Worm (Caenorhabditis elegans) whole organism, early embryonic: ENCODE data around the gene srw-123.

ENCODE experiments used
- B0310.2 ChIP-seq: sonication (generic microtip); optimal IDR thresholded peaks from 2 replicates; lab custom pipeline; 2016; ENCODE audit warnings: mild to moderate bottlenecking, missing genetic modification characterization, missing compliant biosample characterization
- F13C5.2 ChIP-seq: sonication (generic microtip); optimal IDR thresholded peaks from 2 replicates; lab custom pipeline; 2017; ENCODE audit warnings: mild to moderate bottlenecking, missing genetic modification characterization, inconsistent platforms, missing compliant biosample characterization
- aly-1 ChIP-seq: sonication (generic microtip); optimal IDR thresholded peaks from 2 replicates; lab custom pipeline; 2016; ENCODE audit warnings: missing genetic modification characterization, missing compliant biosample characterization
- ama-1 ChIP-seq: fragments of 150-350 bp; optimal IDR thresholded peaks from 2 replicates; lab custom pipeline; 2014

DNA sequence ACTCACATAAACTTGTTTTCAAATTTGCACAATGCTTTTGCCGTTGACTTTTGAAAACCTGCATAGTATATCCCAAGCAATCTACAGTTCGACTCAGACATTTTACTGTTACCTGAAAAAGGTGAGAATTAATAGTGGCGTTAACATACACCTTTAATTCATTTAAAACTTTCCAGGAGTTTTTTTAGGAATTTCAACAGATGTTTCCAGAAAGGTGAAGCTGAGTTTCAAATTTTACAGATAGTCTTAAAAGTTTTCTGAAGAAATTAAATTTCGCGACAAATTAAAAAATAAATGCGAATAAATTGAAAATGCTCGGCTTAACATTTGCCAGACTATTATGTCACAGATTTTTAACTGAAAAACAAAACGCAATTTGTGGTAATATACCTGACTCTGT, 24.6 kb upstream of the srw-123 start, which contains the start of gene srw-119:
- TF ChIP-seq B0310.2 (tag; lab: Kevin White, UChicago) (no peak), F13C5.2 (tag; lab: Kevin White, UChicago) (no peak), aly-1 (tag; lab: Kevin White, UChicago) (no peak), ama-1 (lab: Kevin White, UChicago) (no peak)
